Worm (Caenorhabditis elegans): ENCODE data around the gene popl-7.

- TF ChIP-seq elt-3 (tag; optimal IDR thresholded peaks at IDR 0.05) = no peak
- no peak for TF ChIP-seq nhr-76 (tag; optimal IDR thresholded peaks at IDR 0.05)
- no peak for TF ChIP-seq elt-2 (tag; optimal IDR thresholded peaks at IDR 0.05)
- TF ChIP-seq mep-1 (tag; optimal IDR thresholded peaks at IDR 0.05) = no peak
- TF ChIP-seq pqm-1 (tag; optimal IDR thresholded peaks at IDR 0.05) = no peak
- no peak for TF ChIP-seq lin-13 (GFP tag; optimal IDR thresholded peaks at IDR 0.05)
- TF ChIP-seq unc-98 (GFP tag; IDR thresholded peaks at IDR 0.05) = no peak
- no peak for TF ChIP-seq jun-1 (tag; optimal IDR thresholded peaks at IDR 0.05)
- no peak for TF ChIP-seq aha-1 (tag; optimal IDR thresholded peaks at IDR 0.05)
- no peak for TF ChIP-seq nhr-77 (tag; optimal IDR thresholded peaks at IDR 0.05)
- no peak for TF ChIP-seq xbp-1 (tag; optimal IDR thresholded peaks at IDR 0.05)
- no peak for TF ChIP-seq lsy-2 (tag; optimal IDR thresholded peaks at IDR 0.05)
These were observed 16.4 kb upstream of the popl-7 start for ce11 chrIV:13354044-13354443.

Data from whole organism, L1 larva.